Worm (Caenorhabditis elegans) whole organism, early embryonic: ENCODE data around the gene zip-6.
"Not testable (repeated sequence)": the region's sequence is repeated elsewhere in the genome, so short reads cannot be mapped to it uniquely, and the experiment has no call there.

Experiments used
- B0310.2 ChIP-seq: sonication (generic microtip); optimal IDR thresholded peaks from 2 replicates; lab custom pipeline; 2016; ENCODE audit warnings: mild to moderate bottlenecking, missing genetic modification characterization, missing compliant biosample characterization
- F13C5.2 ChIP-seq: sonication (generic microtip); optimal IDR thresholded peaks from 2 replicates; lab custom pipeline; 2017; ENCODE audit warnings: mild to moderate bottlenecking, missing genetic modification characterization, inconsistent platforms, missing compliant biosample characterization
- ama-1 ChIP-seq: fragments of 150-350 bp; optimal IDR thresholded peaks from 2 replicates; lab custom pipeline; 2014
- ceh-13 ChIP-seq: fragments of 200-800 bp; sonication (Bioruptor generic); optimal IDR thresholded peaks from 2 replicates; lab custom pipeline; 2018; ENCODE audit warnings: mild to moderate bottlenecking, missing genetic modification characterization, missing compliant biosample characterization
- ceh-36 ChIP-seq: sonication (generic microtip); optimal IDR thresholded peaks from 2 replicates; lab custom pipeline; 2016; ENCODE audit warnings: missing genetic modification characterization, inconsistent platforms, missing compliant biosample characterization
- ets-7 ChIP-seq: sonication (generic microtip); optimal IDR thresholded peaks from 2 replicates; lab custom pipeline; 2016; ENCODE audit warnings: missing genotype, missing genetic modification characterization, missing compliant biosample characterization
- flt-1 ChIP-seq: fragments of 200-800 bp; sonication (Bioruptor generic); IDR thresholded peaks from 2 replicates; pipeline ENCODE4 v1.3.6; 2022; ENCODE audit warnings: missing genetic modification characterization, missing compliant biosample characterization
- hmbx-1 ChIP-seq: sonication (generic microtip); optimal IDR thresholded peaks from 2 replicates; lab custom pipeline; 2016; ENCODE audit warnings: mild to moderate bottlenecking, missing genetic modification characterization, missing compliant biosample characterization
- hmg-4 ChIP-seq: fragments of 200-800 bp; sonication (Bioruptor generic); optimal IDR thresholded peaks from 2 replicates; lab custom pipeline; 2018; ENCODE audit warnings: mild to moderate bottlenecking, missing genetic modification characterization, missing compliant biosample characterization
- hnd-1 ChIP-seq: sonication (generic microtip); optimal IDR thresholded peaks from 2 replicates; lab custom pipeline; 2016; ENCODE audit warnings: missing genetic modification characterization, missing compliant biosample characterization
- pes-1 ChIP-seq: fragments of 200-800 bp; sonication (Bioruptor generic); IDR thresholded peaks from 2 replicates; pipeline ENCODE4 v1.3.6; 2022; ENCODE audit warnings: missing genetic modification reagents, missing genetic modification characterization, missing compliant biosample characterization
- scrt-1 ChIP-seq: fragments of 200-800 bp; sonication (Bioruptor generic); IDR thresholded peaks from 2 replicates; pipeline ENCODE4 v1.3.6; 2022; ENCODE audit warnings: missing genetic modification characterization, missing compliant biosample characterization
- sea-1 ChIP-seq: fragments of 200-800 bp; sonication (Bioruptor generic); conservative IDR thresholded peaks from 2 replicates; pipeline ENCODE4 v1.3.6; 2022; ENCODE audit warnings: missing genetic modification characterization, missing compliant biosample characterization
- tbx-11 ChIP-seq: fragments of 200-800 bp; sonication (Bioruptor generic); IDR thresholded peaks from 2 replicates; pipeline ENCODE4 v1.3.6; 2022; ENCODE audit warnings: missing genetic modification characterization, missing compliant biosample characterization
- tbx-37 ChIP-seq: fragments of 200-800 bp; sonication (Bioruptor generic); conservative IDR thresholded peaks from 2 replicates; pipeline ENCODE4 v1.3.6; 2022; ENCODE audit warnings: missing genetic modification reagents, missing genetic modification characterization, missing compliant biosample characterization
- tra-4 ChIP-seq: sonication (generic microtip); optimal IDR thresholded peaks from 2 replicates; lab custom pipeline; 2017; ENCODE audit warnings: missing genetic modification characterization, missing compliant biosample characterization

The zip-6 gene

ce11 chrIV:11210781-11211256 is 7.1 kb downstream of the zip-6 start, which contains the start of gene adk-1:
Gene adk-1, minus strand, starts transcription at chrIV:11210831.
- TF ChIP-seq hmg-4 (no peak), pes-1 (GFP tag; lab: Robert Waterston, UW) (no peak), F13C5.2 (tag; lab: Kevin White, UChicago) (no peak), B0310.2 (tag; lab: Kevin White, UChicago) (no peak)

ce11 chrIV:11207186-11207585 is 10.8 kb downstream of the zip-6 start, which contains the start of gene R07H5.9:
Gene R07H5.9, plus strand, starts transcription at chrIV:11207486.
- TF ChIP-seq hnd-1 (no peak), tra-4 (no peak), hmbx-1 (no peak), scrt-1 (GFP tag; lab: Robert Waterston, UW) (no peak), ceh-13 (GFP tag; lab: Kevin White, UChicago) (no peak), ceh-36 (tag; lab: Kevin White, UChicago) (no peak), F13C5.2 (tag; lab: Kevin White, UChicago) (no peak), sea-1 (GFP tag; lab: Robert Waterston, UW) (no peak), hmg-4 (no peak), pes-1 (GFP tag; lab: Robert Waterston, UW) (no peak)

ce11 chrIV:11202389-11202788 is 15.5 kb downstream of the zip-6 start, which contains the start of gene R07H5.11:
Gene R07H5.11, plus strand, starts transcription at chrIV:11202768.
- not testable (repeated sequence) for TF ChIP-seq tbx-11 (GFP tag; lab: Robert Waterston, UW); B0310.2 (tag; lab: Kevin White, UChicago); tbx-37 (GFP tag; lab: Robert Waterston, UW)

- not testable (repeated sequence) for TF ChIP-seq ceh-36 (tag; lab: Kevin White, UChicago); tra-4; B0310.2 (tag; lab: Kevin White, UChicago)
These were observed 19.0 kb downstream of the zip-6 start, which contains the start of gene R07H5.16 for ce11 chrIV:11198983-11199382. Gene R07H5.16, plus strand, starts transcription at chrIV:11199330.

- TF ChIP-seq tbx-11 (GFP tag; lab: Robert Waterston, UW): peak; percentile 74
- TF ChIP-seq flt-1 (GFP tag; lab: Robert Waterston, UW): peak; percentile 83
- peak; percentile 77; the same call in 1 of the 2 replicates for TF ChIP-seq sea-1 (GFP tag; lab: Robert Waterston, UW)
- TF ChIP-seq scrt-1 (GFP tag; lab: Robert Waterston, UW): peak; percentile 78
- peak; percentile 70; the same call in 1 of the 2 replicates for TF ChIP-seq tbx-37 (GFP tag; lab: Robert Waterston, UW)
These were observed 21.1 kb downstream of the zip-6 start for ce11 chrIV:11196866-11197265.

- TF ChIP-seq hnd-1 (no peak), tbx-11 (GFP tag; lab: Robert Waterston, UW) (no peak), tbx-37 (GFP tag; lab: Robert Waterston, UW) (no peak)
These were observed 28.5 kb downstream of the zip-6 start, which contains the start of gene fbxb-79 for ce11 chrIV:11189411-11189810. Gene fbxb-79, minus strand, starts transcription at chrIV:11189511.

- no peak for TF ChIP-seq tra-4
- no peak for TF ChIP-seq hmbx-1
- no peak for TF ChIP-seq tbx-11 (GFP tag; lab: Robert Waterston, UW)
- TF ChIP-seq scrt-1 (GFP tag; lab: Robert Waterston, UW): no peak
- no peak for TF ChIP-seq hnd-1
- no peak for TF ChIP-seq ets-7 (tag; lab: Kevin White, UChicago)
- TF ChIP-seq pes-1 (GFP tag; lab: Robert Waterston, UW): no peak
- TF ChIP-seq hmg-4: no peak
- TF ChIP-seq ama-1: no peak
- no peak for TF ChIP-seq B0310.2 (tag; lab: Kevin White, UChicago)
- TF ChIP-seq F13C5.2 (tag; lab: Kevin White, UChicago): no peak
- TF ChIP-seq sea-1 (GFP tag; lab: Robert Waterston, UW): no peak
These were observed 31.2 kb downstream of the zip-6 start, which contains the start of gene sdz-27 for ce11 chrIV:11186729-11187128. Gene sdz-27, plus strand, starts transcription at chrIV:11187029.

- TF ChIP-seq tbx-11 (GFP tag; lab: Robert Waterston, UW) (no peak), hmg-4 (no peak), scrt-1 (GFP tag; lab: Robert Waterston, UW) (no peak), ceh-36 (tag; lab: Kevin White, UChicago) (no peak), hnd-1 (no peak)
These were observed 33.9 kb downstream of the zip-6 start, which contains the start of gene nuaf-3 for ce11 chrIV:11183991-11184390. Gene nuaf-3, plus strand, starts transcription at chrIV:11184291.

ce11 chrIV:11183013-11183412 is 34.9 kb downstream of the zip-6 start, which contains the start of gene prx-14:
Gene prx-14, plus strand, starts transcription at chrIV:11183132.
- TF ChIP-seq hmg-4 (no peak), ceh-13 (GFP tag; lab: Kevin White, UChicago) (no peak), B0310.2 (tag; lab: Kevin White, UChicago) (no peak), ama-1 (no peak), tbx-37 (GFP tag; lab: Robert Waterston, UW) (no peak)
